Worm (Caenorhabditis elegans) whole organism, midembryonic: Measurements from ENCODE around the gene Y24F12A.1.

Experiments used
- T22C8.4 ChIP-seq: fragments of 200-800 bp; sonication (Bioruptor generic); IDR thresholded peaks from 2 replicates; pipeline ENCODE4 v1.3.6; 2022; ENCODE audit warnings: missing genetic modification characterization, missing compliant biosample characterization
- klf-2 ChIP-seq: fragments of 200-800 bp; sonication (Bioruptor generic); conservative IDR thresholded peaks from 2 replicates; pipeline ENCODE4 v1.3.6; 2022; ENCODE audit warnings: missing genetic modification reagents, missing genetic modification characterization, missing compliant biosample characterization
- ztf-23 ChIP-seq: fragments of 200-800 bp; sonication (Bioruptor generic); IDR thresholded peaks from 2 replicates; pipeline ENCODE4 v1.3.6; 2022; ENCODE audit warnings: missing genetic modification reagents, missing genetic modification characterization, missing compliant biosample characterization

ce11 chrIV:11645354-11645753 is 40.3 kb downstream of the Y24F12A.1 start:
- TF ChIP-seq klf-2 (GFP tag; lab: Robert Waterston, UW) = no peak
- no peak for TF ChIP-seq T22C8.4 (GFP tag; lab: Robert Waterston, UW)
- TF ChIP-seq ztf-23 = no peak
